Worm (Caenorhabditis elegans) whole organism, midembryonic: ENCODE data around the gene esyt-2.

Experiments used
- T22C8.4 ChIP-seq: fragments of 200-800 bp; sonication (Bioruptor generic); IDR thresholded peaks from 2 replicates; pipeline ENCODE4 v1.3.6; 2022; ENCODE audit warnings: missing genetic modification characterization, missing compliant biosample characterization
- cog-1 ChIP-seq: sonication (generic microtip); optimal IDR thresholded peaks from 2 replicates; lab custom pipeline; 2016; ENCODE audit warnings: missing genetic modification characterization, missing compliant biosample characterization
- flt-1 ChIP-seq: fragments of 200-800 bp; sonication (Bioruptor generic); IDR thresholded peaks from 2 replicates; pipeline ENCODE4 v1.3.6; 2022; ENCODE audit warnings: missing genetic modification characterization, missing compliant biosample characterization
- klf-2 ChIP-seq: fragments of 200-800 bp; sonication (Bioruptor generic); conservative IDR thresholded peaks from 2 replicates; pipeline ENCODE4 v1.3.6; 2022; ENCODE audit warnings: missing genetic modification reagents, missing genetic modification characterization, missing compliant biosample characterization
- med-1 ChIP-seq: sonication (generic microtip); optimal IDR thresholded peaks from 2 replicates; lab custom pipeline; 2017; ENCODE audit warnings: missing genetic modification characterization, mild to moderate bottlenecking, missing compliant biosample characterization, antibody characterized with exemption, missing genetic modification reagents; ENCODE audit not compliant: insufficient read depth
- ref-1 ChIP-seq: fragments of 200-800 bp; sonication (Bioruptor generic); conservative IDR thresholded peaks from 2 replicates; pipeline ENCODE4 v1.3.6; 2022; ENCODE audit warnings: missing genetic modification reagents, missing genetic modification characterization, missing compliant biosample characterization
- tab-1 ChIP-seq: fragments of 200-800 bp; sonication (Bioruptor generic); IDR thresholded peaks from 2 replicates; pipeline ENCODE4 v1.3.6; 2022; ENCODE audit warnings: missing genetic modification characterization, missing compliant biosample characterization
- ztf-23 ChIP-seq: fragments of 200-800 bp; sonication (Bioruptor generic); IDR thresholded peaks from 2 replicates; pipeline ENCODE4 v1.3.6; 2022; ENCODE audit warnings: missing genetic modification reagents, missing genetic modification characterization, missing compliant biosample characterization
- ztf-29 ChIP-seq: fragments of 200-800 bp; sonication (Bioruptor generic); IDR thresholded peaks from 2 replicates; pipeline ENCODE4 v1.3.6; 2022; ENCODE audit warnings: missing genetic modification reagents, missing genetic modification characterization, missing compliant biosample characterization

Gene esyt-2

ce11 chrIII:6183118-6183517 is 47.7 kb downstream of the esyt-2 start, which contains the start of gene nas-28:
nas-28 (minus strand) TSS chrIII:6183218.
- TF ChIP-seq T22C8.4 (no peak), cog-1 (tag; lab: Kevin White, UChicago) (no peak), klf-2 (GFP tag; lab: Robert Waterston, UW) (no peak), ztf-23 (GFP tag; lab: Robert Waterston, UW) (no peak), ztf-29 (GFP tag; lab: Robert Waterston, UW) (no peak), ref-1 (no peak), med-1 (GFP tag; lab: Kevin White, UChicago) (no peak), flt-1 (GFP tag; lab: Robert Waterston, UW) (no peak), tab-1 (no peak)

ce11 chrIII:6180294-6180693 is 50.5 kb downstream of the esyt-2 start:
- no peak for TF ChIP-seq cog-1 (tag; lab: Kevin White, UChicago)
- no peak for TF ChIP-seq flt-1 (GFP tag; lab: Robert Waterston, UW)
- no peak for TF ChIP-seq ztf-23 (GFP tag; lab: Robert Waterston, UW)
- no peak for TF ChIP-seq ztf-29 (GFP tag; lab: Robert Waterston, UW)
- TF ChIP-seq T22C8.4, result no peak
- TF ChIP-seq med-1 (GFP tag; lab: Kevin White, UChicago), result no peak
- no peak for TF ChIP-seq ref-1
- TF ChIP-seq klf-2 (GFP tag; lab: Robert Waterston, UW), result no peak
- TF ChIP-seq tab-1, result no peak

ce11 chrIII:6179062-6179461 is 51.7 kb downstream of the esyt-2 start:
- TF ChIP-seq flt-1 (GFP tag; lab: Robert Waterston, UW), result no peak
- no peak for TF ChIP-seq cog-1 (tag; lab: Kevin White, UChicago)
- TF ChIP-seq ztf-23 (GFP tag; lab: Robert Waterston, UW), result no peak
- TF ChIP-seq T22C8.4, result no peak
- TF ChIP-seq ref-1, result no peak
- TF ChIP-seq ztf-29 (GFP tag; lab: Robert Waterston, UW), result no peak
- no peak for TF ChIP-seq med-1 (GFP tag; lab: Kevin White, UChicago)
- TF ChIP-seq klf-2 (GFP tag; lab: Robert Waterston, UW), result no peak
- no peak for TF ChIP-seq tab-1

- TF ChIP-seq ztf-23 (GFP tag; lab: Robert Waterston, UW) (no peak), T22C8.4 (no peak), tab-1 (no peak), med-1 (GFP tag; lab: Kevin White, UChicago) (no peak), klf-2 (GFP tag; lab: Robert Waterston, UW) (no peak), ztf-29 (GFP tag; lab: Robert Waterston, UW) (no peak), ref-1 (no peak), flt-1 (GFP tag; lab: Robert Waterston, UW) (no peak)
Measured at ce11 chrIII:6178586-6178985, 52.2 kb downstream of the esyt-2 start, which contains the start of gene F42A10.7. F42A10.7 (minus strand) TSS chrIII:6178686.

ce11 chrIII:6177631-6178030 is 53.1 kb downstream of the esyt-2 start:
- TF ChIP-seq med-1 (GFP tag; lab: Kevin White, UChicago), result no peak
- no peak for TF ChIP-seq cog-1 (tag; lab: Kevin White, UChicago)
- no peak for TF ChIP-seq ztf-23 (GFP tag; lab: Robert Waterston, UW)
- no peak for TF ChIP-seq ztf-29 (GFP tag; lab: Robert Waterston, UW)
- TF ChIP-seq ref-1, result no peak
- no peak for TF ChIP-seq klf-2 (GFP tag; lab: Robert Waterston, UW)
- no peak for TF ChIP-seq flt-1 (GFP tag; lab: Robert Waterston, UW)
- TF ChIP-seq T22C8.4, result no peak
- no peak for TF ChIP-seq tab-1

- TF ChIP-seq klf-2 (GFP tag; lab: Robert Waterston, UW) (no peak), flt-1 (GFP tag; lab: Robert Waterston, UW) (no peak), cog-1 (tag; lab: Kevin White, UChicago) (no peak), med-1 (GFP tag; lab: Kevin White, UChicago) (no peak), tab-1 (no peak), ztf-23 (GFP tag; lab: Robert Waterston, UW) (no peak), ref-1 (no peak), ztf-29 (GFP tag; lab: Robert Waterston, UW) (no peak), T22C8.4 (no peak)
Measured at ce11 chrIII:6176761-6177160, 54.0 kb downstream of the esyt-2 start, which contains the start of gene F42A10.6. F42A10.6 (minus strand) TSS chrIII:6176861.

- TF ChIP-seq cog-1 (tag; lab: Kevin White, UChicago), result no peak
- TF ChIP-seq ref-1, result no peak
- no peak for TF ChIP-seq ztf-29 (GFP tag; lab: Robert Waterston, UW)
- no peak for TF ChIP-seq T22C8.4
- TF ChIP-seq tab-1, result no peak
- TF ChIP-seq flt-1 (GFP tag; lab: Robert Waterston, UW), result no peak
- no peak for TF ChIP-seq med-1 (GFP tag; lab: Kevin White, UChicago)
- no peak for TF ChIP-seq ztf-23 (GFP tag; lab: Robert Waterston, UW)
- no peak for TF ChIP-seq klf-2 (GFP tag; lab: Robert Waterston, UW)
Measured at ce11 chrIII:6176172-6176571, 54.6 kb downstream of the esyt-2 start.
